Worm (Caenorhabditis elegans): Measurements from ENCODE around the gene C30B5.2.

ce11 chrII:6191293-6191692 lies 5.7 kb upstream of the C30B5.2 start, which contains the start of gene fkh-8:
- no peak for TF ChIP-seq elt-3 (tag; optimal IDR thresholded peaks at IDR 0.05)
- TF ChIP-seq elt-2 (tag; optimal IDR thresholded peaks at IDR 0.05) = no peak
- no peak for TF ChIP-seq elt-1 (tag; optimal IDR thresholded peaks at IDR 0.05)
- TF ChIP-seq pqm-1 (tag; optimal IDR thresholded peaks at IDR 0.05) = no peak
- no peak for TF ChIP-seq tbx-2 (tag; optimal IDR thresholded peaks at IDR 0.05)
- TF ChIP-seq pha-4 (tag; optimal IDR thresholded peaks at IDR 0.05) = no peak
- no peak for TF ChIP-seq unc-62 (GFP tag; optimal IDR thresholded peaks at IDR 0.05)
- no peak for TF ChIP-seq skn-1 (tag; optimal IDR thresholded peaks at IDR 0.05)
- TF ChIP-seq ama-1 (optimal IDR thresholded peaks at IDR 0.05) = no peak
- no peak for TF ChIP-seq nfya-1 (tag; optimal IDR thresholded peaks at IDR 0.05; ENCODE audit: insufficient read depth)
- TF ChIP-seq nhr-76 (tag; optimal IDR thresholded peaks at IDR 0.05) = no peak
- no peak for TF ChIP-seq sea-2 (GFP tag; optimal IDR thresholded peaks at IDR 0.05)
